Worm (Caenorhabditis elegans) whole organism, L4 larva: ENCODE measurements around the gene mip-2.

Source experiments
- F44E2.7 ChIP-seq: fragments of 200-800 bp; sonication (Bioruptor generic); IDR thresholded peaks from 2 replicates; pipeline ENCODE4 v2.1.2; 2022; ENCODE audit warnings: missing genetic modification characterization, missing compliant biosample characterization
- T20F7.1 ChIP-seq: fragments of 200-800 bp; sonication (Bioruptor generic); optimal IDR thresholded peaks from 2 replicates; lab custom pipeline; 2018; ENCODE audit warnings: mild to moderate bottlenecking, missing genetic modification characterization, missing compliant biosample characterization
- T26A8.4 ChIP-seq: fragments of 200-800 bp; sonication (Bioruptor generic); IDR thresholded peaks from 2 replicates; pipeline ENCODE4 v1.3.6; 2022; ENCODE audit warnings: missing genetic modification characterization, missing compliant biosample characterization
- ZK337.2 ChIP-seq: fragments of 200-800 bp; sonication (Bioruptor generic); IDR thresholded peaks from 2 replicates; pipeline ENCODE4 v1.3.6; 2022; ENCODE audit warnings: missing genetic modification reagents, missing genetic modification characterization, missing compliant biosample characterization
- ZK546.5 ChIP-seq, 2 experiments: sonication (generic microtip); optimal IDR thresholded peaks; 2 replicates each; lab custom pipeline; 2017; ENCODE audit warnings: missing biosample characterization in 2 of 2, missing genetic modification characterization in 2 of 2
- aly-2 ChIP-seq: sonication (generic microtip); optimal IDR thresholded peaks from 2 replicates; lab custom pipeline; 2018; ENCODE audit warnings: missing biosample characterization, missing genetic modification characterization
- ama-1 ChIP-seq: fragments of 150-350 bp; optimal IDR thresholded peaks from 2 replicates; lab custom pipeline; 2014; ENCODE audit warnings: inconsistent platforms, mixed read lengths
- ceh-28 ChIP-seq: fragments of 150-350 bp; optimal IDR thresholded peaks from 2 replicates; lab custom pipeline; 2014; ENCODE audit warnings: missing biosample characterization, missing genetic modification reagents, missing genetic modification characterization
- ceh-44 ChIP-seq: fragments of 200-800 bp; sonication (Bioruptor generic); IDR thresholded peaks from 2 replicates; pipeline ENCODE4 v1.3.6; 2022; ENCODE audit warnings: missing genetic modification reagents, missing genetic modification characterization, missing compliant biosample characterization
- ceh-62 ChIP-seq: sonication (generic microtip); optimal IDR thresholded peaks from 2 replicates; lab custom pipeline; 2017; ENCODE audit warnings: missing biosample characterization, missing genetic modification characterization
- ceh-82 ChIP-seq: sonication (generic microtip); optimal IDR thresholded peaks from 2 replicates; lab custom pipeline; 2017; ENCODE audit warnings: missing biosample characterization, missing genetic modification characterization
- daf-12 ChIP-seq: fragments of 150-350 bp; optimal IDR thresholded peaks from 2 replicates; lab custom pipeline; 2014; ENCODE audit warnings: missing biosample characterization, missing genetic modification reagents, missing genetic modification characterization
- daf-16 ChIP-seq, 3 experiments: sonication (generic microtip); optimal IDR thresholded peaks; 2 replicates each; lab custom pipeline; 2016 to 2017; ENCODE audit warnings: missing genetic modification characterization in 3 of 3, missing genetic modification reagents in 3 of 3, mild to moderate bottlenecking in 2 of 3, missing compliant biosample characterization in 2 of 3, missing biosample characterization in 1 of 3, moderate library complexity in 1 of 3
- daf-8 ChIP-seq: fragments of 200-800 bp; sonication (Bioruptor generic); IDR thresholded peaks from 2 replicates; pipeline ENCODE4 v1.3.6; 2022; ENCODE audit warnings: missing genetic modification characterization, missing compliant biosample characterization
- dmd-6 ChIP-seq: fragments of 200-800 bp; sonication (Bioruptor generic); IDR thresholded peaks from 2 replicates; pipeline ENCODE4 v1.3.6; 2022; ENCODE audit warnings: missing genetic modification reagents, missing genetic modification characterization, missing compliant biosample characterization
- duxl-1 ChIP-seq: sonication (generic microtip); optimal IDR thresholded peaks from 2 replicates; lab custom pipeline; 2016; ENCODE audit warnings: mild to moderate bottlenecking, missing genetic modification characterization, moderate library complexity, missing compliant biosample characterization; ENCODE audit not compliant: poor library complexity
- dve-1 ChIP-seq: sonication (generic microtip); optimal IDR thresholded peaks from 2 replicates; lab custom pipeline; 2017; ENCODE audit warnings: antibody characterized with exemption, mild to moderate bottlenecking, missing genetic modification characterization, missing compliant biosample characterization; ENCODE audit not compliant: insufficient read depth
- egl-43 ChIP-seq: fragments of 200-800 bp; sonication (Bioruptor generic); IDR thresholded peaks from 2 replicates; pipeline ENCODE4 v1.3.6; 2022; ENCODE audit warnings: missing genetic modification reagents, missing genetic modification characterization, missing compliant biosample characterization
- fos-1 ChIP-seq: fragments of 150-350 bp; optimal IDR thresholded peaks from 2 replicates; lab custom pipeline; 2014; ENCODE audit warnings: missing biosample characterization, missing genetic modification characterization
- gei-8 ChIP-seq: fragments of 200-800 bp; sonication (Bioruptor generic); optimal IDR thresholded peaks from 2 replicates; lab custom pipeline; 2018; ENCODE audit warnings: mild to moderate bottlenecking, missing genetic modification characterization, missing compliant biosample characterization
- hlh-11 ChIP-seq: fragments of 200-800 bp; sonication (Bioruptor generic); optimal IDR thresholded peaks from 2 replicates; lab custom pipeline; 2018; ENCODE audit warnings: mild to moderate bottlenecking, missing genetic modification characterization, missing compliant biosample characterization
- hlh-30 ChIP-seq: sonication (generic microtip); optimal IDR thresholded peaks from 2 replicates; lab custom pipeline; 2017; ENCODE audit warnings: antibody characterized with exemption, mild to moderate bottlenecking, missing genetic modification characterization, missing compliant biosample characterization; ENCODE audit not compliant: insufficient read depth
- jun-1 ChIP-seq: fragments of 150-350 bp; optimal IDR thresholded peaks from 2 replicates; lab custom pipeline; 2014; ENCODE audit warnings: missing biosample characterization, missing genetic modification reagents, missing genetic modification characterization
- lin-13 ChIP-seq: fragments of 150-350 bp; optimal IDR thresholded peaks from 2 replicates; lab custom pipeline; 2014; ENCODE audit warnings: missing biosample characterization, missing genetic modification reagents, missing genetic modification characterization
- lin-38 ChIP-seq: fragments of 200-800 bp; sonication (Bioruptor generic); IDR thresholded peaks from 2 replicates; pipeline ENCODE4 v1.3.6; 2022; ENCODE audit warnings: missing genetic modification reagents, missing genetic modification characterization, missing compliant biosample characterization
- lin-39 ChIP-seq: fragments of 150-350 bp; optimal IDR thresholded peaks from 2 replicates; lab custom pipeline; 2014; ENCODE audit warnings: missing biosample characterization, missing genetic modification reagents, missing genetic modification characterization
- lsy-2 ChIP-seq, 2 experiments: fragments of 150-350 bp in 1 of 2; sonication (generic microtip) in 1 of 2; optimal IDR thresholded peaks; 2 replicates each; lab custom pipeline; 2014 to 2017; ENCODE audit warnings: missing biosample characterization in 2 of 2, missing genetic modification characterization in 2 of 2
- madf-9 ChIP-seq: fragments of 200-800 bp; sonication (Bioruptor generic); conservative IDR thresholded peaks from 2 replicates; pipeline ENCODE4 v1.3.6; 2022; ENCODE audit warnings: missing genetic modification reagents, missing genetic modification characterization, missing compliant biosample characterization
- mdt-29 ChIP-seq: fragments of 200-800 bp; sonication (Bioruptor generic); IDR thresholded peaks from 2 replicates; pipeline ENCODE4 v1.3.6; 2022; ENCODE audit warnings: missing genetic modification reagents, missing genetic modification characterization, missing compliant biosample characterization
- mes-2 ChIP-seq: sonication (generic microtip); optimal IDR thresholded peaks from 2 replicates; lab custom pipeline; 2016; ENCODE audit warnings: missing genotype, mild to moderate bottlenecking, missing genetic modification characterization, missing compliant biosample characterization; ENCODE audit not compliant: poor library complexity, severe bottlenecking
- mxl-2 ChIP-seq: fragments of 200-800 bp; sonication (Bioruptor generic); conservative IDR thresholded peaks from 2 replicates; pipeline ENCODE4 v1.3.6; 2022; ENCODE audit warnings: missing genetic modification reagents, missing genetic modification characterization, missing compliant biosample characterization
- mxl-3 ChIP-seq: fragments of 200-800 bp; sonication (Bioruptor generic); optimal IDR thresholded peaks from 2 replicates; lab custom pipeline; 2018; ENCODE audit warnings: mild to moderate bottlenecking, missing genetic modification characterization, missing compliant biosample characterization
- nhr-25 ChIP-seq: sonication (generic microtip); optimal IDR thresholded peaks from 2 replicates; lab custom pipeline; 2017; ENCODE audit warnings: missing genetic modification characterization, mild to moderate bottlenecking, missing compliant biosample characterization, antibody characterized with exemption, moderate library complexity, borderline replicate concordance; ENCODE audit not compliant: insufficient read depth
- nhr-28 ChIP-seq: fragments of 150-350 bp; optimal IDR thresholded peaks from 2 replicates; lab custom pipeline; 2014; ENCODE audit warnings: missing biosample characterization, missing genetic modification characterization
- nhr-6 ChIP-seq: fragments of 150-350 bp; optimal IDR thresholded peaks from 2 replicates; lab custom pipeline; 2014; ENCODE audit warnings: missing biosample characterization, missing genetic modification characterization
- nhr-77 ChIP-seq: fragments of 150-350 bp; optimal IDR thresholded peaks from 2 replicates; lab custom pipeline; 2014; ENCODE audit warnings: missing biosample characterization, missing genetic modification characterization
- pha-4 ChIP-seq, 2 experiments: fragments of 150-350 bp in 1 of 2; fragments of 200-800 bp in 1 of 2; sonication (Bioruptor generic) in 1 of 2; IDR thresholded peaks in 1 of 2; optimal IDR thresholded peaks in 1 of 2; 2 replicates each; pipeline versions ENCODE4 v1.3.6 to Lab custom; 2014 to 2022; ENCODE audit warnings: missing genetic modification characterization in 2 of 2, missing genetic modification reagents in 2 of 2, missing biosample characterization in 1 of 2, missing compliant biosample characterization in 1 of 2
- pqm-1 ChIP-seq: sonication (generic microtip); optimal IDR thresholded peaks from 2 replicates; lab custom pipeline; 2017; ENCODE audit warnings: missing biosample characterization, missing genetic modification characterization
- skn-1 ChIP-seq: fragments of 150-350 bp; optimal IDR thresholded peaks from 2 replicates; lab custom pipeline; 2014; ENCODE audit warnings: missing biosample characterization, missing genetic modification characterization
- spr-1 ChIP-seq: sonication (generic microtip); optimal IDR thresholded peaks from 2 replicates; lab custom pipeline; 2016; ENCODE audit warnings: mild to moderate bottlenecking, missing genetic modification characterization, missing compliant biosample characterization
- unc-130 ChIP-seq: sonication (generic microtip); optimal IDR thresholded peaks from 2 replicates; lab custom pipeline; 2016; ENCODE audit warnings: missing genetic modification reagents, missing genetic modification characterization, missing compliant biosample characterization
- unc-39 ChIP-seq: sonication (generic microtip); optimal IDR thresholded peaks from 2 replicates; lab custom pipeline; 2017; ENCODE audit warnings: missing biosample characterization, missing genetic modification characterization
- unc-62 ChIP-seq, 3 experiments: fragments of 150-350 bp in 1 of 3; sonication (generic microtip); optimal IDR thresholded peaks in 2 of 3; peaks in 1 of 3; 1 replicate in 1 of 3; 2 replicates in 2 of 3; lab custom pipeline; 2014 to 2017; ENCODE audit warnings: missing biosample characterization in 3 of 3, missing genetic modification characterization in 3 of 3, missing genetic modification reagents in 3 of 3, missing genotype in 1 of 3
- zag-1 ChIP-seq: fragments of 150-350 bp; optimal IDR thresholded peaks from 2 replicates; lab custom pipeline; 2014; ENCODE audit warnings: missing biosample characterization, missing genetic modification characterization
- zfp-3 ChIP-seq: fragments of 200-800 bp; sonication (Bioruptor generic); conservative IDR thresholded peaks from 2 replicates; pipeline ENCODE4 v1.3.6; 2022; ENCODE audit warnings: missing genetic modification reagents, missing genetic modification characterization, missing compliant biosample characterization
- ztf-7 ChIP-seq: fragments of 150-350 bp; optimal IDR thresholded peaks from 2 replicates; lab custom pipeline; 2014; ENCODE audit warnings: missing biosample characterization, missing genetic modification characterization

mip-2 gene

ce11 chrV:13660660-13661325, 11.0 kb downstream of the mip-2 start, which contains the start of gene letm-1 (continued):
- TF ChIP-seq lin-39 (tag; lab: Kevin White, UChicago) (no peak), dmd-6 (GFP tag; lab: Robert Waterston, UW) (peak; percentile 23; the same call in 1 of the 2 replicates), daf-8 (GFP tag; lab: Robert Waterston, UW) (no peak), F44E2.7 (no peak), duxl-1 (tag; lab: Kevin White, UChicago) (no peak), lin-38 (GFP tag; lab: Robert Waterston, UW) (peak; percentile 55), jun-1 (tag; lab: Kevin White, UChicago) (no peak), unc-62 (GFP tag; optimal IDR thresholded peaks at IDR 0.05 in 1 of 2; lab: Kevin White, UChicago) (peak in 1 of 2 experiments; percentile 33), unc-62 (tag; optimal IDR thresholded peaks at IDR 0.05; lab: Kevin White, UChicago) (no peak), pqm-1 (tag; lab: Kevin White, UChicago) (no peak), nhr-25 (tag; lab: Kevin White, UChicago) (no peak), madf-9 (GFP tag; lab: Robert Waterston, UW) (no peak), ama-1 (lab: Kevin White, UChicago) (no peak), ceh-28 (tag; lab: Kevin White, UChicago) (peak; percentile 24), hlh-11 (peak; percentile 54), aly-2 (tag; lab: Kevin White, UChicago) (no peak), hlh-30 (tag; lab: Kevin White, UChicago) (peak; percentile 25), egl-43 (GFP tag; lab: Robert Waterston, UW) (no peak), ztf-7 (tag; lab: Kevin White, UChicago) (no peak), ceh-62 (no peak), mes-2 (peak; percentile 43), ZK337.2 (GFP tag; lab: Robert Waterston, UW) (no peak), pha-4 (GFP tag; IDR thresholded peaks at IDR 0.05; lab: Robert Waterston, UW) (no peak), pha-4 (tag; optimal IDR thresholded peaks at IDR 0.05; lab: Kevin White, UChicago) (no peak), spr-1 (tag; lab: Kevin White, UChicago) (no peak), zfp-3 (GFP tag; lab: Robert Waterston, UW) (no peak), T20F7.1 (GFP tag; lab: Kevin White, UChicago) (no peak), unc-39 (tag; lab: Kevin White, UChicago) (no peak), fos-1 (tag; lab: Kevin White, UChicago) (no peak), gei-8 (GFP tag; lab: Kevin White, UChicago) (no peak)

ce11 chrV:13660115-13660514, 11.6 kb downstream of the mip-2 start:
- TF ChIP-seq mxl-2 (GFP tag; lab: Robert Waterston, UW): no peak
- no peak for TF ChIP-seq lin-13 (GFP tag; lab: Kevin White, UChicago)
- TF ChIP-seq hlh-30 (tag; lab: Kevin White, UChicago): no peak
- TF ChIP-seq unc-130 (GFP tag; lab: Kevin White, UChicago): peak; percentile 24
- no peak for TF ChIP-seq zag-1
- no peak for TF ChIP-seq ZK546.5 (tag; optimal IDR thresholded peaks at IDR 0.05; lab: Kevin White, UChicago)
- TF ChIP-seq skn-1: no peak
- no peak for TF ChIP-seq daf-12 (tag; lab: Kevin White, UChicago)
- TF ChIP-seq lsy-2 (tag; optimal IDR thresholded peaks at IDR 0.05; lab: Kevin White, UChicago): peak in 1 of 2 experiments; percentile 35
- TF ChIP-seq, all 104 proteins: peak for 2

- no peak for TF ChIP-seq ceh-82 (tag; lab: Kevin White, UChicago)
- peak; percentile 35 for TF ChIP-seq dve-1
- peak; percentile 63 for TF ChIP-seq mxl-3 (GFP tag; lab: Kevin White, UChicago)
- TF ChIP-seq mdt-29: peak; percentile 29; the same call in 1 of the 2 replicates
- no peak for TF ChIP-seq lin-39 (tag; lab: Kevin White, UChicago)
- TF ChIP-seq hlh-30 (tag; lab: Kevin White, UChicago): peak; percentile 80
- peak; percentile 58 for TF ChIP-seq hlh-11
- TF ChIP-seq nhr-6 (tag; lab: Kevin White, UChicago): peak; percentile 54
- TF ChIP-seq T26A8.4 (GFP tag; lab: Robert Waterston, UW): no peak
- no peak for TF ChIP-seq gei-8 (GFP tag; lab: Kevin White, UChicago)
- peak; percentile 60 for TF ChIP-seq dmd-6 (GFP tag; lab: Robert Waterston, UW)
- no peak for TF ChIP-seq ceh-44 (GFP tag; lab: Robert Waterston, UW)
- TF ChIP-seq nhr-77 (tag; lab: Kevin White, UChicago): peak; percentile 21
- peak; percentile 70 for TF ChIP-seq nhr-28 (tag; lab: Kevin White, UChicago)
- no peak for TF ChIP-seq daf-16 (GFP tag; optimal IDR thresholded peaks at IDR 0.05; lab: Kevin White, UChicago)
- peak; percentile 51 for TF ChIP-seq daf-16 (tag; optimal IDR thresholded peaks at IDR 0.05; lab: Kevin White, UChicago)
- TF ChIP-seq, all 104 proteins: peak for 10
Observed at ce11 chrV:13659219-13659618, 12.5 kb downstream of the mip-2 start.
